Fruit fly (Drosophila melanogaster): ENCODE data around the gene Syn1.

- TF ChIP-seq CG8119 (GFP tag; IDR thresholded peaks at IDR 0.05) (no peak), Gug (GFP tag; IDR thresholded peaks at IDR 0.05) (no peak), fkh (GFP tag; optimal IDR thresholded peaks at IDR 0.05) (no peak), lz (GFP tag; optimal IDR thresholded peaks at IDR 0.05) (no peak), CG10631 (GFP tag; optimal IDR thresholded peaks at IDR 0.05) (no peak), CG6792 (GFP tag; optimal IDR thresholded peaks at IDR 0.05) (no peak), CG6854 (GFP tag; optimal IDR thresholded peaks at IDR 0.05) (no peak), Smox (GFP tag; optimal IDR thresholded peaks at IDR 0.05) (no peak)
These were observed 43.3 kb upstream of the Syn1 start, which contains the start of gene CG43895 for dm6 chr3L:21813598-21813997.

Measured in whole organism, prepupa.